Worm (Caenorhabditis elegans): Measurements from ENCODE around the gene C02B10.6.
"Not testable (repeated sequence)": the region's sequence is repeated elsewhere in the genome, so short reads cannot be mapped to it uniquely, and the experiment has no call there.

The C02B10.6 gene

DNA sequence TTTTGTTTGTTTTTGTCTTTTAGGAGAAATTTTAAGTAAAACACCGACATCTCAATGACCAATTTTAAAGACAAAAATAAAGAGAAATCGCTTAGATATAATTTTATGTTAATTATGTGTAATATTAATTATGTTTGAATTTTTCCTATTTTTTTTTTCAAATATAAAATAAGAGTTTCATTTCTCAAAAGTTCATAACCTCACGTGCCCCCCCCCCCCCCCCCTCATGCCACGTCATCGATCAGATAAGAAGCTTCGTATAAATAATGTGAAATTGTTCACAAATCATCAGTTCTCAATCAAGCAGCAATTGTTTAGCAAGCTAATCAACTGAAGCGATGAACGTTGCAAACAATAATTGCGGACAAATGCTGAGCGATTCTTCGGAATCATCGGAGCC is at the start of gene C02B10.6:
Gene C02B10.6, plus strand, starts transcription at position 301 of the 400 bp plus-strand sequence.
- TF ChIP-seq ztf-4, elt-1, lsy-12 (tag; optimal IDR thresholded peaks at IDR 0.05): not testable (repeated sequence)

DNA sequence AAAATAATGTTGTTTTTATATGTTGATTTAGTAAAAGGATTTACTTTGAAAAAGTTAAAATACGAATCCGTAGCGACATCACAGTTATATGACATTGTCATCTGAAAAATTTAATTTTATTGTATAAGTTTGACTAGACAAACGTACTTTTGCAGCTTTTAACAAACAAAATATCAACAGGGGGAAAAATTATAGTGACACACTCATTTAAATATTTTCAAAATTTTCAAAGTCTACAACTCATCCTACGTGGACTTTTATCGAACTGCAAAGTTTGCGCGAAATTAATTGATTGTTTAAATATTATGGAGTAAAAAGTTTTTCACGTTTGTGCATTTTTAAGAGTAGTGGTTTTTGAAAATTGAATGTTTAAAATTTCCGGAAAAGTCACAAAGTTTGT is 45.0 kb upstream of the C02B10.6 start, which contains the start of gene C09B9.85:
Gene C09B9.85, minus strand, starts transcription at position 101 of the 400 bp plus-strand sequence.
- TF ChIP-seq pha-4 (tag; optimal IDR thresholded peaks at IDR 0.05) (no peak), snpc-4 (tag; optimal IDR thresholded peaks at IDR 0.05) (no peak), ztf-4 (tag; optimal IDR thresholded peaks at IDR 0.05) (no peak), lsy-12 (tag; optimal IDR thresholded peaks at IDR 0.05) (no peak), ceh-28 (tag; optimal IDR thresholded peaks at IDR 0.05) (no peak), hmg-11 (tag; optimal IDR thresholded peaks at IDR 0.05) (no peak), egl-5 (tag; optimal IDR thresholded peaks at IDR 0.05) (no peak), nhr-12 (tag; optimal IDR thresholded peaks at IDR 0.05) (no peak), tbx-2 (tag; optimal IDR thresholded peaks at IDR 0.05) (no peak), R02D3.7 (tag; optimal IDR thresholded peaks at IDR 0.05) (no peak), fkh-10 (GFP tag; optimal IDR thresholded peaks at IDR 0.05) (no peak), ztf-11 (tag; optimal IDR thresholded peaks at IDR 0.05) (no peak), jun-1 (tag; optimal IDR thresholded peaks at IDR 0.05) (no peak), nhr-25 (tag; optimal IDR thresholded peaks at IDR 0.05) (no peak), ceh-9 (tag; optimal IDR thresholded peaks at IDR 0.05) (no peak), aly-2 (tag; optimal IDR thresholded peaks at IDR 0.05) (no peak), ceh-16 (tag; optimal IDR thresholded peaks at IDR 0.05) (no peak), eor-1 (tag; optimal IDR thresholded peaks at IDR 0.05) (no peak), ama-1 (optimal IDR thresholded peaks at IDR 0.05) (no peak), ceh-82 (tag; optimal IDR thresholded peaks at IDR 0.05) (no peak)

DNA sequence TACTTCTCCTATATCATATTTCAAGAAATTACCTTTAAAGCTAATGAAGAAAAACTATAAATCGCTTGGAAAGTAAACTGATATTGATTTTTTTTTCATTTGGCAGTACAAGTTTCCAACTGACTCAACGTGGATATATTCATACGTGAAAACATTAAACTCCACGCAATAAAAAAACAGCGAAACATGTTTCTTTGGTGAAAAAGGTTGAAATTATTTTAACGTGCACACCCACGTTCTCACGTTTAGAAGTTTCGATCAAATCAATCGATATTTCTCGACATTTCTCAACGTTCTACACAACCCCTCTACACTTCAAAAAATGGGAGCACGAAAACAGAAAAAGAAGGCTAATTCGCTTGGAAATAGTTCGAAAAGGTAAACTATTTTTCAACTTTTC is 41.7 kb upstream of the C02B10.6 start, which contains the start of the genes best-6 and C09B9.2:
Gene best-6, minus strand, starts transcription at position 101 of the 400 bp plus-strand sequence.
Gene C09B9.2, plus strand, starts transcription at position 314 of the 400 bp plus-strand sequence.
- TF ChIP-seq snpc-4 (tag; optimal IDR thresholded peaks at IDR 0.05) (no peak), mdl-1 (tag; optimal IDR thresholded peaks at IDR 0.05) (no peak), nhr-237 (tag; optimal IDR thresholded peaks at IDR 0.05) (no peak), lsy-12 (tag; optimal IDR thresholded peaks at IDR 0.05) (no peak), unc-62 (GFP tag; optimal IDR thresholded peaks at IDR 0.05) (no peak), zag-1 (tag; optimal IDR thresholded peaks at IDR 0.05) (no peak), pha-4 (tag; optimal IDR thresholded peaks at IDR 0.05) (no peak), ceh-28 (tag; optimal IDR thresholded peaks at IDR 0.05) (no peak), nhr-25 (tag; optimal IDR thresholded peaks at IDR 0.05) (no peak), lin-15B (tag; optimal IDR thresholded peaks at IDR 0.05) (no peak), hmg-11 (tag; optimal IDR thresholded peaks at IDR 0.05) (no peak), mml-1 (tag; optimal IDR thresholded peaks at IDR 0.05) (no peak), ztf-4 (tag; optimal IDR thresholded peaks at IDR 0.05) (no peak), nhr-12 (tag; optimal IDR thresholded peaks at IDR 0.05) (no peak), nhr-28 (tag; optimal IDR thresholded peaks at IDR 0.05) (no peak), ceh-9 (tag; optimal IDR thresholded peaks at IDR 0.05) (no peak), skn-1 (tag; optimal IDR thresholded peaks at IDR 0.05) (no peak)

DNA sequence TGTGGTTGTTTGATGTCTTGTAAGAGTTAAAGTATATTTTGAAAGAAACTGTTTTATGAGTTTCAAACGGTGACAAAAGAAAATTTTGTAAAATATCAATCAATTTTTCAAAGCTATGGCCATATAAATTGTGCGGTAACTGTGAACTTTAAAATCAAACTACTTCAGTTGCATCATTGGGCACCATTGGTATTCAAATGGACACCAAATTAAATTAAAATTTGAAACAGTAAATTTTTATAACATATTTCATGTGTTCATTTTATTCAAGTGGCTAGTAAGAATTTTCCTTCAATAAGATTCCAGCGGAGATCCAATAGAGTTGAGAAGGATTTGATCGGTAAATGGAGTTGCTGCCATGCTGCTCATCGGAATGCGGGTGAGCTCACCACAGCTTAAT is 39.3 kb upstream of the C02B10.6 start:
- no peak for TF ChIP-seq mdl-1 (tag; optimal IDR thresholded peaks at IDR 0.05)
- no peak for TF ChIP-seq R02D3.7 (tag; optimal IDR thresholded peaks at IDR 0.05)
- no peak for TF ChIP-seq daf-12 (tag; optimal IDR thresholded peaks at IDR 0.05)
- TF ChIP-seq ama-1 (optimal IDR thresholded peaks at IDR 0.05) = no peak
- no peak for TF ChIP-seq elt-2 (tag; optimal IDR thresholded peaks at IDR 0.05)
- no peak for TF ChIP-seq jun-1 (tag; optimal IDR thresholded peaks at IDR 0.05)
- no peak for TF ChIP-seq pha-4 (tag; optimal IDR thresholded peaks at IDR 0.05)
- TF ChIP-seq unc-62 (GFP tag; optimal IDR thresholded peaks at IDR 0.05) = no peak
- TF ChIP-seq mml-1 (tag; optimal IDR thresholded peaks at IDR 0.05) = no peak
- TF ChIP-seq tbx-2 (tag; optimal IDR thresholded peaks at IDR 0.05) = no peak

DNA sequence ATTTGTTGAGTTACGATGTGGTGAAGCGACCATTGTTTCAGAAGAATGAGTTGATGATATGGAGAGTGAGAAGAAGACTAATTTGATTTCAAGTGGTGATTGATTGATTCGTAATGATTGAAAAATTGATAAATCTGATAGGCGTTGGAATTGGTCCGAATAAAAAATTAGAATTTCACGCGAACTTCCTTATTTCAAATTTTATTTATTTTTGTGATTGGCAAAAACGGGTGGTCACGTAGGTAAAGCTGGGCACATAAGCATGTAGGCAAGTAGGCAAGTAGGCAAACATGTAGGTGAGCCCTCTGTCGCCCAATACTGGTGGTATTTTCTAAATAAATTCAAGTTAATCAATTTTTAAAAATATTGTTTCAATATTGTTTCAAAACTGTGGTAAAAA is 37.4 kb upstream of the C02B10.6 start, which contains the start of gene C09B9.4:
Gene C09B9.4, minus strand, starts transcription at position 101 of the 400 bp plus-strand sequence.
- no peak for TF ChIP-seq egl-5 (tag; optimal IDR thresholded peaks at IDR 0.05)

DNA sequence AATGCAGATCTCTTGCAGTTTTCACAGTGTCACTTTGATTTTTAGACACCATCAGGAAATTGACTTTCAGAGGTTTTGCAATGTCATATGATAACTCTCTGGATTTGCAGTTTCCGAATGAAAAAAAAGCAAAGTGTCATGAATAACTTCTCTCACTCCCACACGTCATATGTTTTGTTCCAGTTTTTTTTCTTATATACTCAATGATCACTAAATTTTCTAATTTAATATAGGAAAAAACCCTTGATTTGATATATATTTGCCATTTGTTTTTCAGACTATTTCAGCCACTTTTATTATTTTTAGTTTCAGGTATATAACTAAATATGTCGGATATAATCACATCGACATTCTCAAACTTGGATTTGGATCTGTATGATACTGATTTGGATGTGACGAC is 33.2 kb upstream of the C02B10.6 start, which contains the start of gene C09B9.1:
Gene C09B9.1, plus strand, starts transcription at position 301 of the 400 bp plus-strand sequence.
- TF ChIP-seq pha-4 (tag; optimal IDR thresholded peaks at IDR 0.05) = no peak
- TF ChIP-seq nhr-77 (tag; optimal IDR thresholded peaks at IDR 0.05) = no peak
- no peak for TF ChIP-seq mdl-1 (tag; optimal IDR thresholded peaks at IDR 0.05)
- no peak for TF ChIP-seq nhr-28 (tag; optimal IDR thresholded peaks at IDR 0.05)
- no peak for TF ChIP-seq nhr-67 (tag; optimal IDR thresholded peaks at IDR 0.05)
- no peak for TF ChIP-seq lin-39 (tag; optimal IDR thresholded peaks at IDR 0.05)
- no peak for TF ChIP-seq lsy-12 (tag; optimal IDR thresholded peaks at IDR 0.05)
- no peak for TF ChIP-seq ama-1 (optimal IDR thresholded peaks at IDR 0.05)
- no peak for TF ChIP-seq R02D3.7 (tag; optimal IDR thresholded peaks at IDR 0.05)
- no peak for TF ChIP-seq ceh-82 (tag; optimal IDR thresholded peaks at IDR 0.05)
- TF ChIP-seq fkh-2 (tag; optimal IDR thresholded peaks at IDR 0.05) = no peak
- TF ChIP-seq elt-2 (tag; optimal IDR thresholded peaks at IDR 0.05) = no peak
